Fruit fly (Drosophila melanogaster) Kc167 (cell line): ENCODE data around the gene CG17726.

Experiments used
- Myc ChIP-seq: fragments of >200 bp; optimal IDR thresholded peaks from 2 replicates; lab custom pipeline; 2017; ENCODE audit warnings: missing external identifiers
- Sin3A ChIP-seq: fragments of >200 bp; optimal IDR thresholded peaks from 2 replicates; lab custom pipeline; 2018; ENCODE audit warnings: missing external identifiers
- h ChIP-seq: fragments of >200 bp; optimal IDR thresholded peaks from 3 replicates; lab custom pipeline; 2018; ENCODE audit warnings: missing external identifiers
- insv ChIP-seq: fragments of >200 bp; optimal IDR thresholded peaks from 3 replicates; lab custom pipeline; 2018; ENCODE audit warnings: missing external identifiers
- psq ChIP-seq: fragments of >200 bp; optimal IDR thresholded peaks from 2 replicates; lab custom pipeline; 2017; ENCODE audit warnings: missing external identifiers
- ttk ChIP-seq: sonication (Bioruptor generic); optimal IDR thresholded peaks from 2 replicates; lab custom pipeline; 2017; ENCODE audit warnings: missing external identifiers

dm6 chr3R:11224478-11224877 is 2.1 kb upstream of the CG17726 start:
- no peak for TF ChIP-seq ttk (lab: Kevin White, UChicago)
- TF ChIP-seq h = no peak
- TF ChIP-seq insv (lab: Kevin White, UChicago) = no peak
- TF ChIP-seq psq (lab: Kevin White, UChicago) = no peak
- TF ChIP-seq Sin3A (lab: Kevin White, UChicago) = no peak
- TF ChIP-seq Myc (lab: Kevin White, UChicago) = no peak
